Fruit fly (Drosophila melanogaster) whole organism: Measurements from ENCODE around the gene CG15641.

Experiments
- CG8478 ChIP-seq: fragments of >200 bp; optimal IDR thresholded peaks from 2 replicates; lab custom pipeline; 2018; ENCODE audit warnings: inconsistent platforms
- Dll ChIP-seq: fragments of >200 bp; optimal IDR thresholded peaks from 2 replicates; lab custom pipeline; 2017
- EcR ChIP-seq, 2 experiments: fragments of >200 bp; optimal IDR thresholded peaks; 2 replicates each; lab custom pipeline; 2017; ENCODE audit warnings: missing biosample characterization in 2 of 2, missing genetic modification characterization in 2 of 2, missing genetic modification reagents in 2 of 2
- pan ChIP-seq: fragments of >200 bp; optimal IDR thresholded peaks from 2 replicates; lab custom pipeline; 2017
- psq ChIP-seq: fragments of >200 bp; optimal IDR thresholded peaks from 2 replicates; lab custom pipeline; 2017
- usp ChIP-seq: fragments of >200 bp; optimal IDR thresholded peaks from 2 replicates; lab custom pipeline; 2017; ENCODE audit warnings: missing biosample characterization, missing genetic modification characterization, mixed read lengths

DNA sequence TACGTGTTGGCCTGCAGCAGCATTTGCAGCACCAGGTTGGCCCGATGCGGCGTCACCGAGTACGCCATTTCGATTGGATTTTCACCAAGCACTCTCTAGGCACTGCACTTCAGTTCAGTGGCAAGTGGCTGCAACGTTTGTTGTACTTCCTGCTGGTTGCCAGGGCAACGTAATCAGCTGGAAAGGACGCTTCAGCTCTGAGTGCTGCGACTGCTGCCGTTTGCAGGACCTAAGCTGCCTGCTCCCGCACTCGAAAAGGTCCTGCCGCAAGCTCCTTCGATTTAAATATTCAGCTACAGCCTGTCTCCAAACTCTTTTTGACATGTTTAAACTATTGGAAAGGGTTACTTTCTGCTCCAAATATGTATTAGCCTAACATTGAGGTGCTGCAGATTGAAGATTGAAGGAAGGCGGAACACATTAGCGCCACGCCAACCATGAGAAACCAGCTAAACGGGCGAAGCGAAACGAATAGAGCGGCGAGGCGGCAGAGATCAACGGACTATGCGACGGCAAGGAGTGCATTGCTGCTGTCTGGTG is at the start of gene CG15641, which contains the start of gene CG15642:
- no peak for TF ChIP-seq EcR (GFP tag; optimal IDR thresholded peaks at IDR 0.05; lab: Kevin White, UChicago)
- TF ChIP-seq psq (lab: Kevin White, UChicago): no peak
- TF ChIP-seq Dll (lab: Kevin White, UChicago): no peak
- TF ChIP-seq CG8478 (lab: Kevin White, UChicago): no peak
- no peak for TF ChIP-seq pan (lab: Kevin White, UChicago)
- no peak for TF ChIP-seq usp (GFP tag; lab: Kevin White, UChicago)
